Worm (Caenorhabditis elegans) whole organism, midembryonic: ENCODE measurements around the gene tkt-1.

Experiments used
- T22C8.4 ChIP-seq: fragments of 200-800 bp; sonication (Bioruptor generic); IDR thresholded peaks from 2 replicates; pipeline ENCODE4 v1.3.6; 2022; ENCODE audit warnings: missing genetic modification characterization, missing compliant biosample characterization
- cog-1 ChIP-seq: sonication (generic microtip); optimal IDR thresholded peaks from 2 replicates; lab custom pipeline; 2016; ENCODE audit warnings: missing genetic modification characterization, missing compliant biosample characterization
- flt-1 ChIP-seq: fragments of 200-800 bp; sonication (Bioruptor generic); IDR thresholded peaks from 2 replicates; pipeline ENCODE4 v1.3.6; 2022; ENCODE audit warnings: missing genetic modification characterization, missing compliant biosample characterization
- klf-2 ChIP-seq: fragments of 200-800 bp; sonication (Bioruptor generic); conservative IDR thresholded peaks from 2 replicates; pipeline ENCODE4 v1.3.6; 2022; ENCODE audit warnings: missing genetic modification reagents, missing genetic modification characterization, missing compliant biosample characterization
- med-1 ChIP-seq: sonication (generic microtip); optimal IDR thresholded peaks from 2 replicates; lab custom pipeline; 2017; ENCODE audit warnings: missing genetic modification characterization, mild to moderate bottlenecking, missing compliant biosample characterization, antibody characterized with exemption, missing genetic modification reagents; ENCODE audit not compliant: insufficient read depth
- ref-1 ChIP-seq: fragments of 200-800 bp; sonication (Bioruptor generic); conservative IDR thresholded peaks from 2 replicates; pipeline ENCODE4 v1.3.6; 2022; ENCODE audit warnings: missing genetic modification reagents, missing genetic modification characterization, missing compliant biosample characterization
- tab-1 ChIP-seq: fragments of 200-800 bp; sonication (Bioruptor generic); IDR thresholded peaks from 2 replicates; pipeline ENCODE4 v1.3.6; 2022; ENCODE audit warnings: missing genetic modification characterization, missing compliant biosample characterization
- ztf-23 ChIP-seq: fragments of 200-800 bp; sonication (Bioruptor generic); IDR thresholded peaks from 2 replicates; pipeline ENCODE4 v1.3.6; 2022; ENCODE audit warnings: missing genetic modification reagents, missing genetic modification characterization, missing compliant biosample characterization

DNA sequence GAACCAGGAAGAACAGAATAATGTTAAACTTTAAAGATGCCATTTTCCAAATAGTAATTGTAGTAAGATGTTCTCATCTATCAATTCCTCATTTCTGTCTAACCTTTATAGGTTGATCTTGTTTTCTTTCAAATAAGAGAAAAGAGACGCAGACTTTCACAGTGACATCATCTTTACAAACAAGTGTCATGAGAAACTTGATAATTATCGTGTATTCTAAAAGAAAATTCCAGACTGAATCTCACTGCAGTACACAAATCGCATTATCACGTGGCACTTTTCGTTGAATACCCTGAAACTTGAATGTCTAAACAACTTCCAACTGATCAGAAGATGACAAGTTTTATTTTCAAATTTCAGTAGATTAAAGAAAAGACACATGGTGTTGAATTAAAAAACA lies 51.7 kb downstream of the tkt-1 start, which contains the start of gene R09E10.13:
- no peak for TF ChIP-seq ref-1 (GFP tag; lab: Robert Waterston, UW)
- TF ChIP-seq flt-1 (GFP tag; lab: Robert Waterston, UW), result no peak
- no peak for TF ChIP-seq ztf-23 (GFP tag; lab: Robert Waterston, UW)
- TF ChIP-seq klf-2 (GFP tag; lab: Robert Waterston, UW), result no peak
- no peak for TF ChIP-seq tab-1 (GFP tag; lab: Robert Waterston, UW)
- TF ChIP-seq cog-1 (tag; lab: Kevin White, UChicago), result no peak
- TF ChIP-seq med-1 (GFP tag; lab: Kevin White, UChicago), result no peak
- no peak for TF ChIP-seq T22C8.4 (GFP tag; lab: Robert Waterston, UW)
